Fruit fly (Drosophila melanogaster) whole organism: ENCODE data around the gene CG34138.

Source experiments
- CG8478 ChIP-seq: fragments of >200 bp; optimal IDR thresholded peaks from 2 replicates; lab custom pipeline; 2018; ENCODE audit warnings: inconsistent platforms
- Dll ChIP-seq: fragments of >200 bp; optimal IDR thresholded peaks from 2 replicates; lab custom pipeline; 2017
- EcR ChIP-seq, 2 experiments: fragments of >200 bp; optimal IDR thresholded peaks; 2 replicates each; lab custom pipeline; 2017; ENCODE audit warnings: missing biosample characterization in 2 of 2, missing genetic modification characterization in 2 of 2, missing genetic modification reagents in 2 of 2
- pan ChIP-seq: fragments of >200 bp; optimal IDR thresholded peaks from 2 replicates; lab custom pipeline; 2017
- psq ChIP-seq: fragments of >200 bp; optimal IDR thresholded peaks from 2 replicates; lab custom pipeline; 2017
- usp ChIP-seq: fragments of >200 bp; optimal IDR thresholded peaks from 2 replicates; lab custom pipeline; 2017; ENCODE audit warnings: missing biosample characterization, missing genetic modification characterization, mixed read lengths

CG34138 gene

dm6 chr3R:19623606-19624005 lies 11.1 kb upstream of the CG34138 start:
- TF ChIP-seq EcR (GFP tag; optimal IDR thresholded peaks at IDR 0.05; lab: Kevin White, UChicago): no peak
- no peak for TF ChIP-seq usp
- no peak for TF ChIP-seq Dll
- no peak for TF ChIP-seq pan (lab: Kevin White, UChicago)
- no peak for TF ChIP-seq psq (lab: Kevin White, UChicago)
- TF ChIP-seq CG8478 (lab: Kevin White, UChicago): no peak

dm6 chr3R:19624482-19624881 lies 10.3 kb upstream of the CG34138 start:
- no peak for TF ChIP-seq CG8478 (lab: Kevin White, UChicago)
- no peak for TF ChIP-seq EcR (GFP tag; optimal IDR thresholded peaks at IDR 0.05; lab: Kevin White, UChicago)
- TF ChIP-seq usp: no peak
- no peak for TF ChIP-seq pan (lab: Kevin White, UChicago)
- no peak for TF ChIP-seq Dll
- no peak for TF ChIP-seq psq (lab: Kevin White, UChicago)

dm6 chr3R:19625300-19626230 lies 9.2 kb upstream of the CG34138 start:
- no peak for TF ChIP-seq psq (lab: Kevin White, UChicago)
- no peak for TF ChIP-seq usp
- TF ChIP-seq EcR (GFP tag; optimal IDR thresholded peaks at IDR 0.05; lab: Kevin White, UChicago): no peak
- TF ChIP-seq CG8478 (lab: Kevin White, UChicago): no peak
- TF ChIP-seq pan (lab: Kevin White, UChicago): no peak
- TF ChIP-seq Dll: no peak

dm6 chr3R:19627792-19628522 lies 6.8 kb upstream of the CG34138 start:
- TF ChIP-seq EcR (GFP tag; optimal IDR thresholded peaks at IDR 0.05; lab: Kevin White, UChicago) (no peak), Dll (no peak), psq (lab: Kevin White, UChicago) (no peak), pan (lab: Kevin White, UChicago) (no peak), CG8478 (lab: Kevin White, UChicago) (no peak), usp (no peak)

dm6 chr3R:19632685-19633116 lies 2.0 kb upstream of the CG34138 start, which contains the start of gene CG6231:
Gene CG6231 (minus strand): TSS chr3R:19632718.
- TF ChIP-seq psq (lab: Kevin White, UChicago) (no peak), pan (lab: Kevin White, UChicago) (no peak), Dll (no peak), usp (no peak), CG8478 (lab: Kevin White, UChicago) (no peak), EcR (GFP tag; optimal IDR thresholded peaks at IDR 0.05; lab: Kevin White, UChicago) (no peak)

dm6 chr3R:19638004-19638403 lies 3.3 kb downstream of the CG34138 start:
- TF ChIP-seq psq (lab: Kevin White, UChicago) (no peak), Dll (no peak), usp (no peak), EcR (GFP tag; optimal IDR thresholded peaks at IDR 0.05; lab: Kevin White, UChicago) (no peak), CG8478 (lab: Kevin White, UChicago) (no peak), pan (lab: Kevin White, UChicago) (no peak)

- no peak for TF ChIP-seq usp
- no peak for TF ChIP-seq psq (lab: Kevin White, UChicago)
- no peak for TF ChIP-seq EcR (GFP tag; optimal IDR thresholded peaks at IDR 0.05; lab: Kevin White, UChicago)
- no peak for TF ChIP-seq Dll
- TF ChIP-seq CG8478 (lab: Kevin White, UChicago): no peak
- no peak for TF ChIP-seq pan (lab: Kevin White, UChicago)
Measured at dm6 chr3R:19641058-19641457, 6.3 kb downstream of the CG34138 start.

dm6 chr3R:19641498-19642065 lies 6.8 kb downstream of the CG34138 start:
- TF ChIP-seq psq (lab: Kevin White, UChicago) (no peak), pan (lab: Kevin White, UChicago) (no peak), EcR (GFP tag; optimal IDR thresholded peaks at IDR 0.05; lab: Kevin White, UChicago) (no peak), CG8478 (lab: Kevin White, UChicago) (no peak), usp (no peak), Dll (no peak)

dm6 chr3R:19642092-19642892 lies 7.5 kb downstream of the CG34138 start, which contains the start of gene subdued:
Gene subdued (minus strand): TSS chr3R:19642722.
- TF ChIP-seq pan (lab: Kevin White, UChicago) (no peak), EcR (GFP tag; optimal IDR thresholded peaks at IDR 0.05; lab: Kevin White, UChicago) (no peak), usp (no peak), psq (lab: Kevin White, UChicago) (no peak)

- TF ChIP-seq CG8478 (lab: Kevin White, UChicago) (no peak), EcR (GFP tag; optimal IDR thresholded peaks at IDR 0.05; lab: Kevin White, UChicago) (no peak), psq (lab: Kevin White, UChicago) (no peak), Dll (no peak), pan (lab: Kevin White, UChicago) (no peak), usp (no peak)
Measured at dm6 chr3R:19642893-19643270, 8.1 kb downstream of the CG34138 start.
